Worm (Caenorhabditis elegans) whole organism, L4 larva: ENCODE results near the gene uroc-1.

Experiments used
- F26F4.8 ChIP-seq: fragments of 200-800 bp; sonication (Bioruptor generic); conservative IDR thresholded peaks from 2 replicates; pipeline ENCODE4 v1.3.6; 2022; ENCODE audit warnings: missing genetic modification characterization, missing compliant biosample characterization
- F37D6.2 ChIP-seq: sonication (generic microtip); optimal IDR thresholded peaks from 2 replicates; lab custom pipeline; 2016; ENCODE audit warnings: mild to moderate bottlenecking, missing genetic modification characterization, missing compliant biosample characterization
- Y48G9A.11 ChIP-seq: fragments of 200-800 bp; sonication (Bioruptor generic); IDR thresholded peaks from 2 replicates; pipeline ENCODE4 v1.3.6; 2022; ENCODE audit warnings: missing genetic modification reagents, missing genetic modification characterization, missing compliant biosample characterization
- aha-1 ChIP-seq: fragments of 150-350 bp; peaks from one replicate; lab custom pipeline; 2014; ENCODE audit warnings: missing biosample characterization, missing genetic modification characterization
- ceh-20 ChIP-seq: fragments of 200-800 bp; sonication (Bioruptor generic); IDR thresholded peaks from 2 replicates; pipeline ENCODE4 v1.3.6; 2022; ENCODE audit warnings: missing genetic modification reagents, missing genetic modification characterization, missing compliant biosample characterization
- dmd-6 ChIP-seq: fragments of 200-800 bp; sonication (Bioruptor generic); IDR thresholded peaks from 2 replicates; pipeline ENCODE4 v1.3.6; 2022; ENCODE audit warnings: missing genetic modification reagents, missing genetic modification characterization, missing compliant biosample characterization
- dpl-1 ChIP-seq: fragments of 150-350 bp; optimal IDR thresholded peaks from 2 replicates; lab custom pipeline; 2014; ENCODE audit warnings: missing biosample characterization, missing genetic modification reagents, missing genetic modification characterization
- fos-1 ChIP-seq: fragments of 150-350 bp; optimal IDR thresholded peaks from 2 replicates; lab custom pipeline; 2014; ENCODE audit warnings: missing biosample characterization, missing genetic modification characterization
- hmg-1.1 ChIP-seq: fragments of 200-800 bp; sonication (Bioruptor generic); IDR thresholded peaks from 2 replicates; pipeline ENCODE4 v1.3.6; 2022; ENCODE audit warnings: missing genetic modification reagents, missing genetic modification characterization, missing compliant biosample characterization
- lin-1 ChIP-seq: fragments of 200-800 bp; sonication (Bioruptor generic); IDR thresholded peaks from 2 replicates; pipeline ENCODE4 v1.3.6; 2022; ENCODE audit warnings: missing genetic modification reagents, missing genetic modification characterization, missing compliant biosample characterization
- lin-38 ChIP-seq: fragments of 200-800 bp; sonication (Bioruptor generic); IDR thresholded peaks from 2 replicates; pipeline ENCODE4 v1.3.6; 2022; ENCODE audit warnings: missing genetic modification reagents, missing genetic modification characterization, missing compliant biosample characterization
- madf-5 ChIP-seq, 2 experiments: fragments of 200-800 bp; sonication (Bioruptor generic); IDR thresholded peaks; 2 replicates each; pipeline ENCODE4 v1.3.6; 2022; ENCODE audit warnings: missing compliant biosample characterization in 2 of 2, missing genetic modification characterization in 2 of 2
- nhr-25 ChIP-seq: sonication (generic microtip); optimal IDR thresholded peaks from 2 replicates; lab custom pipeline; 2017; ENCODE audit warnings: missing genetic modification characterization, mild to moderate bottlenecking, missing compliant biosample characterization, antibody characterized with exemption, moderate library complexity, borderline replicate concordance; ENCODE audit not compliant: insufficient read depth
- nhr-28 ChIP-seq: fragments of 150-350 bp; optimal IDR thresholded peaks from 2 replicates; lab custom pipeline; 2014; ENCODE audit warnings: missing biosample characterization, missing genetic modification characterization
- nhr-42 ChIP-seq: fragments of 200-800 bp; sonication (Bioruptor generic); IDR thresholded peaks from 2 replicates; pipeline ENCODE4 v1.3.6; 2022; ENCODE audit warnings: missing genetic modification characterization, missing compliant biosample characterization
- pha-4 ChIP-seq, 2 experiments: fragments of 150-350 bp in 1 of 2; fragments of 200-800 bp in 1 of 2; sonication (Bioruptor generic) in 1 of 2; IDR thresholded peaks in 1 of 2; optimal IDR thresholded peaks in 1 of 2; 2 replicates each; pipeline versions ENCODE4 v1.3.6 to Lab custom; 2014 to 2022; ENCODE audit warnings: missing genetic modification characterization in 2 of 2, missing genetic modification reagents in 2 of 2, missing biosample characterization in 1 of 2, missing compliant biosample characterization in 1 of 2
- sdz-12 ChIP-seq: fragments of 200-800 bp; sonication (Bioruptor generic); optimal IDR thresholded peaks from 2 replicates; lab custom pipeline; 2018; ENCODE audit warnings: mild to moderate bottlenecking, missing genetic modification characterization, missing compliant biosample characterization
- set-16 ChIP-seq: fragments of 200-800 bp; sonication (Bioruptor generic); IDR thresholded peaks from 2 replicates; pipeline ENCODE4 v1.3.6; 2022; ENCODE audit warnings: missing genetic modification reagents, missing genetic modification characterization, missing compliant biosample characterization
- snpc-1.2 ChIP-seq: fragments of 200-800 bp; sonication (Bioruptor generic); IDR thresholded peaks from 2 replicates; pipeline ENCODE4 v1.3.6; 2022; ENCODE audit warnings: missing genetic modification reagents, missing genetic modification characterization, missing compliant biosample characterization
- unc-39 ChIP-seq: sonication (generic microtip); optimal IDR thresholded peaks from 2 replicates; lab custom pipeline; 2017; ENCODE audit warnings: missing biosample characterization, missing genetic modification characterization
- unc-62 ChIP-seq, 3 experiments: fragments of 150-350 bp in 1 of 3; sonication (generic microtip); optimal IDR thresholded peaks in 2 of 3; peaks in 1 of 3; 1 replicate in 1 of 3; 2 replicates in 2 of 3; lab custom pipeline; 2014 to 2017; ENCODE audit warnings: missing biosample characterization in 3 of 3, missing genetic modification characterization in 3 of 3, missing genetic modification reagents in 3 of 3, missing genotype in 1 of 3
- zip-11 ChIP-seq: fragments of 200-800 bp; sonication (Bioruptor generic); IDR thresholded peaks from 2 replicates; pipeline ENCODE4 v1.3.6; 2022; ENCODE audit warnings: missing genetic modification characterization, missing compliant biosample characterization

Gene uroc-1

DNA sequence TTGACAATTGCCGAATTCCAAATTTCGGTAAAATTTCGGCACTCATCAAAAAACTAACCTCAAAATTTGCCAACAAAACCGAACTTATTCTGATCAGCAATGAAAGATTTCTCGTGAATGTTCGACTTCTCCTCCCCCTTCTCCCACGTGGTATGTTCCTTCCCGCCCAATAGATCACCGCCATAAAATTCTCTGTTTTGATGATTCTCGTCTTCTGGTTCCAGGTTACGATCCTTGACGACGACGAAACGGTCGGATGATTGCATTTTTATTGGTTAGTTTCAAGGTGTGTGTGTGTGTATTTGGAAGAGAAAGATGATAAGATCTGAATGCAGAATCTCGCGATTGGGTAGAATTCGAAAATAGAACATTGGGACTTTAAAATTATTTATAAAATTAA lies at the start of gene uroc-1:
TSS of gene uroc-1 (minus strand) at position 101 of the 400 bp plus-strand sequence.
- TF ChIP-seq Y48G9A.11 (GFP tag; lab: Robert Waterston, UW) (no peak), unc-39 (tag; lab: Kevin White, UChicago) (no peak), fos-1 (tag; lab: Kevin White, UChicago) (no peak), F37D6.2 (tag; lab: Kevin White, UChicago) (no peak), zip-11 (no peak), nhr-25 (tag; lab: Kevin White, UChicago) (no peak), pha-4 (GFP tag; IDR thresholded peaks at IDR 0.05; lab: Robert Waterston, UW) (no peak), pha-4 (tag; optimal IDR thresholded peaks at IDR 0.05; lab: Kevin White, UChicago) (no peak), F26F4.8 (GFP tag; lab: Robert Waterston, UW) (no peak), sdz-12 (no peak), ceh-20 (GFP tag; lab: Robert Waterston, UW) (no peak), lin-1 (GFP tag; lab: Robert Waterston, UW) (no peak)

- peak; percentile 94 for TF ChIP-seq snpc-1.2
These were observed 41.0 kb upstream of the uroc-1 start for ce11 chrIV:16583522-16584037.

ce11 chrIV:16578449-16578848 lies 35.9 kb upstream of the uroc-1 start, which contains the start of gene Y51H4A.8:
Y51H4A.8 (minus strand) TSS chrIV:16578549.
- TF ChIP-seq set-16 (GFP tag; lab: Robert Waterston, UW) (no peak), madf-5 (GFP tag; IDR thresholded peaks at IDR 0.05; lab: Robert Waterston, UW) (no peak), unc-39 (tag; lab: Kevin White, UChicago) (no peak), nhr-28 (tag; lab: Kevin White, UChicago) (no peak), unc-62 (GFP tag; optimal IDR thresholded peaks at IDR 0.05 in 1 of 2; lab: Kevin White, UChicago) (peak in 1 of 2 experiments; percentile 26), unc-62 (tag; optimal IDR thresholded peaks at IDR 0.05; lab: Kevin White, UChicago) (no peak), dpl-1 (GFP tag; lab: Kevin White, UChicago) (no peak)

- peak; percentile 91 for TF ChIP-seq snpc-1.2
- TF ChIP-seq, all 104 proteins: peak for 1; not testable (repeated sequence) for 103
These were observed 34.6 kb upstream of the uroc-1 start for ce11 chrIV:16577188-16577587.

DNA sequence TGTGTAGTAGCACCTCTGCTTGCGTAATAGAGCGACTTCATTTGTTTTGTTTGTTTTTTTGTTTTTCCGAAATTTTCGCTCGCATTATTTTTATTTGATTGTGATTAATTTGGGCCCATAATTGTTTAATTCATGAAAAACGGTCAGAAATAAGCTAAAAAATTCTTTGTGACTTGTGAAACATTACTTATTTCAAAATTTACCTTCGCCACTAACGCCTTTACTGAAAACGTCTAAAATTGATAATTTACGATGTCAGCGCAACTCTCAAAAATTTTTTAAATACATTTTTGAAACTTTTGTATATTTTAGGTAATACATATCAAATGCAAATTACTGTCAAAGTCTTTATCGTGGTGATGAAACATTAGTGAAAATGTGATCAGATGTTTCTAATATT lies 18.4 kb upstream of the uroc-1 start:
- TF ChIP-seq hmg-1.1 (GFP tag; lab: Robert Waterston, UW) (no peak), unc-62 (GFP tag; optimal IDR thresholded peaks at IDR 0.05 in 1 of 2; lab: Kevin White, UChicago) (peak in 1 of 2 experiments; percentile 91), unc-62 (tag; optimal IDR thresholded peaks at IDR 0.05; lab: Kevin White, UChicago) (no peak), dmd-6 (GFP tag; lab: Robert Waterston, UW) (no peak), nhr-42 (GFP tag; lab: Robert Waterston, UW) (no peak)

DNA sequence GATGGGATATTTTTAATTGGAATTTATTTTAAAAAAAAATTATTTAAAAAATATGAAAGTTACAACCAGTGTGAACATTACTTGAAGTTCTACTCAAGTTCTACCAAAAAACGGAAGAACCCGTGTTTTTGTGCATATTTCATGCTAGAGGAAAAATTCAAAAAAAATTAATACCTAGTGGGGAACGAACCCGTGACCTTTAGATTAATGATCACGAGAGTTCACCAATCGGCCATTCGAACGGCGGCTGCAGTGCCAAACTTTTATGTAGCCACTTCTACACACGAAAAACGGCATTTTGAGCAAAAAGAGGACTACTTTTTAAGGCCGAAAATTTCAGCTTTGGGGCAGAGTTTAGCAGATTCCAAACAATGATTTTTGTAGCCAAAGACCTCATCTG lies 13.0 kb upstream of the uroc-1 start:
- TF ChIP-seq lin-38 (GFP tag; lab: Robert Waterston, UW) (0 out of 2 replicates have a peak, but pooled peaks have one; percentile 24), snpc-1.2 (peak; percentile 95), aha-1 (peak; percentile 45)

DNA sequence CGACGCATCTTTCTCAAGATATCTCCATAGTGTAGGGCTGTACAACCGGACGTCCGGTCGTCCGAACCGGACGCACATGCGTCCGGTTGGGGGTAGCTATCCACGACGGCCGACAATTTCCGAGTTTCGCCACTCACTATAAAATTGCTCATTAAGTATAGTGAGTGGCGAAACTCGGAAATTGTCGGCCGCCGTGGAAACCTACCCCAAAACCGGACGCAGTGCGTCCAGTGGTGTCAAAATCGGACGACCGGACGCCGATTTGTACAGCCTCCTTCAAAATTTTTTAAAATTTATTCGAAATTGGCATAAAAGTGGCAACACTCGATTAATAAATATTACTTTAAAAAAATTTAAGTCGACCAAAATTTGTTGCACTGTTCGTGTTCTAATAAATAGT lies 10.7 kb upstream of the uroc-1 start:
- TF ChIP-seq snpc-1.2, result peak; percentile 73; the same call in 1 of the 2 replicates
- TF ChIP-seq, all 104 proteins: peak for 1; not testable (repeated sequence) for 103

DNA sequence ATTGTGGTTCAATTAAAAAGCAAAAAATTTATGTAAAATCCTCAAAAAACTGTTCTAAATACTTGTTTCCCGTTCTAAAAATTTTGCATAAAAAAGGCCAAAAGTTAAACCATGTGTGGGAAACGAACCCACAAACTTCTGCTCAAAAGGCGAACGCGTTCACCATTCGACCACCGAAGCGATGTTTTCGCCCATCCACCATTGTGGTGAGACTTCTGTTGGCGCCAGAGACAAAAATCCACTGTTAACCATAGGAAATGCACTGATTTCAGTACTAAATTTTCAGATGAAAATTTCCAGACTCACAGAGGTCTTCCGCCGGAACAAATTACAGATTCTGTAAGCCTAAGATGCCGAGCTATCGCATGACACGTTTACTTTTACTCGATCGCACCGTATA lies 10.2 kb upstream of the uroc-1 start:
- peak; percentile 67 for TF ChIP-seq snpc-1.2

DNA sequence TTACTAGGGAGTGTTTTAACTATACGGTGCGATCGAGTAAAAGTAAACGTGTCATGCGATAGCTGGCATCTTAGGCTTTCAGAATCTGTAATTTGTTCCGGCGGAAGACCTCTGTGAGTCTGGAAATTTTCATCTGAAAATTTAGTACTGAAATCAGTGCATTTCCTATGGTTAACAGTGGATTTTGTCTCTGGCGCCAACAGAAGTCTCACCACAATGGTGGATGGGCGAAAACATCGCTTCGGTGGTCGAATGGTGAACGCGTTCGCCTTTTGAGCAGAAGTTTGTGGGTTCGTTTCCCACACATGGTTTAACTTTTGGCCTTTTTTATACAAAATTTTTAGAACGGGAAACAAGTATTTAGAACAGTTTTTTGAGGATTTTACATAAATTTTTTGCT lies 9.4 kb upstream of the uroc-1 start:
- peak; percentile 90 for TF ChIP-seq snpc-1.2
